Worm (Caenorhabditis elegans) whole organism, late embryonic: ENCODE data around the gene C07A9.10.

Experiments
- F13H6.1 ChIP-seq: sonication (generic microtip); optimal IDR thresholded peaks from 2 replicates; lab custom pipeline; 2016; ENCODE audit warnings: missing genetic modification characterization, missing compliant biosample characterization
- T23F11.4 ChIP-seq: fragments of 200-800 bp; sonication (Bioruptor generic); optimal IDR thresholded peaks from 2 replicates; lab custom pipeline; 2018; ENCODE audit warnings: mild to moderate bottlenecking, missing genetic modification characterization, missing compliant biosample characterization
- Y22D7AL.16 ChIP-seq: sonication (generic microtip); optimal IDR thresholded peaks from 2 replicates; lab custom pipeline; 2016; ENCODE audit warnings: missing genetic modification characterization, missing compliant biosample characterization
- ahr-1 ChIP-seq: sonication (generic microtip); optimal IDR thresholded peaks from 2 replicates; lab custom pipeline; 2016; ENCODE audit warnings: missing genetic modification characterization, missing compliant biosample characterization
- ceh-14 ChIP-seq: sonication (generic microtip); optimal IDR thresholded peaks from 2 replicates; lab custom pipeline; 2016; ENCODE audit warnings: missing genotype, missing genetic modification characterization, missing compliant biosample characterization
- ceh-18 ChIP-seq: sonication (generic microtip); optimal IDR thresholded peaks from 2 replicates; lab custom pipeline; 2016; ENCODE audit warnings: missing genetic modification characterization, missing compliant biosample characterization
- ceh-19 ChIP-seq: fragments of 200-800 bp; sonication (Bioruptor generic); optimal IDR thresholded peaks from 2 replicates; lab custom pipeline; 2018; ENCODE audit warnings: mild to moderate bottlenecking, missing genetic modification characterization, missing compliant biosample characterization
- ceh-2 ChIP-seq: sonication (generic microtip); optimal IDR thresholded peaks from 2 replicates; lab custom pipeline; 2016; ENCODE audit warnings: missing genotype, missing genetic modification characterization, missing compliant biosample characterization
- ceh-22 ChIP-seq: sonication (generic microtip); optimal IDR thresholded peaks from 2 replicates; lab custom pipeline; 2017; ENCODE audit warnings: missing biosample characterization, missing genetic modification characterization
- ceh-31 ChIP-seq: sonication (generic microtip); optimal IDR thresholded peaks from 2 replicates; lab custom pipeline; 2016; ENCODE audit warnings: missing genetic modification characterization, missing compliant biosample characterization
- ceh-48 ChIP-seq: sonication (generic microtip); optimal IDR thresholded peaks from 2 replicates; lab custom pipeline; 2016; ENCODE audit warnings: missing genetic modification characterization, inconsistent platforms, missing compliant biosample characterization
- ceh-9 ChIP-seq: sonication (generic microtip); optimal IDR thresholded peaks from 2 replicates; lab custom pipeline; 2016; ENCODE audit warnings: mild to moderate bottlenecking, missing genetic modification characterization, inconsistent platforms, missing compliant biosample characterization
- che-1 ChIP-seq: sonication (generic microtip); optimal IDR thresholded peaks from 2 replicates; lab custom pipeline; 2016; ENCODE audit warnings: mild to moderate bottlenecking, missing genetic modification characterization, missing compliant biosample characterization
- dmd-4 ChIP-seq: sonication (generic microtip); optimal IDR thresholded peaks from 2 replicates; lab custom pipeline; 2016; ENCODE audit warnings: borderline replicate concordance, missing genetic modification characterization, missing compliant biosample characterization
- dve-1 ChIP-seq: sonication (generic microtip); optimal IDR thresholded peaks from 2 replicates; lab custom pipeline; 2017; ENCODE audit warnings: antibody characterized with exemption, mild to moderate bottlenecking, missing genetic modification characterization, missing compliant biosample characterization
- hlh-13 ChIP-seq: fragments of 200-800 bp; sonication (Bioruptor generic); optimal IDR thresholded peaks from 2 replicates; lab custom pipeline; 2018; ENCODE audit warnings: mild to moderate bottlenecking, missing genetic modification characterization, missing compliant biosample characterization
- hlh-6 ChIP-seq: sonication (generic microtip); optimal IDR thresholded peaks from 2 replicates; lab custom pipeline; 2016; ENCODE audit warnings: missing genotype, missing genetic modification characterization, missing compliant biosample characterization
- lim-6 ChIP-seq: sonication (generic microtip); optimal IDR thresholded peaks from 2 replicates; lab custom pipeline; 2016; ENCODE audit warnings: missing genetic modification characterization, missing compliant biosample characterization
- lin-11 ChIP-seq: fragments of 200-800 bp; sonication (Bioruptor generic); optimal IDR thresholded peaks from 2 replicates; lab custom pipeline; 2018; ENCODE audit warnings: mild to moderate bottlenecking, missing genetic modification characterization, missing compliant biosample characterization
- madf-2 ChIP-seq: sonication (generic microtip); optimal IDR thresholded peaks from 2 replicates; lab custom pipeline; 2017; ENCODE audit warnings: missing genetic modification characterization, missing compliant biosample characterization
- nhr-11 ChIP-seq: fragments of 150-350 bp; optimal IDR thresholded peaks from 2 replicates; lab custom pipeline; 2014; ENCODE audit warnings: missing biosample characterization, missing genetic modification characterization
- odd-2 ChIP-seq: sonication (generic microtip); optimal IDR thresholded peaks from 2 replicates; lab custom pipeline; 2017; ENCODE audit warnings: antibody characterized with exemption, mild to moderate bottlenecking, missing genetic modification characterization, missing compliant biosample characterization
- pax-1 ChIP-seq: fragments of 150-350 bp; optimal IDR thresholded peaks from 2 replicates; lab custom pipeline; 2014; ENCODE audit warnings: missing biosample characterization, missing genetic modification characterization
- ref-2 ChIP-seq: sonication (generic microtip); optimal IDR thresholded peaks from 2 replicates; lab custom pipeline; 2016; ENCODE audit warnings: missing genetic modification characterization, missing compliant biosample characterization
- sdc-2 ChIP-seq: sonication (generic microtip); optimal IDR thresholded peaks from 2 replicates; lab custom pipeline; 2016; ENCODE audit warnings: missing genotype, missing genetic modification characterization, missing compliant biosample characterization
- sox-2 ChIP-seq: fragments of 200-800 bp; sonication (Bioruptor generic); IDR thresholded peaks from 2 replicates; pipeline ENCODE4 v1.3.6; 2022; ENCODE audit warnings: missing genetic modification reagents, missing genetic modification characterization, missing compliant biosample characterization
- syd-9 ChIP-seq: sonication (generic microtip); optimal IDR thresholded peaks from 2 replicates; lab custom pipeline; 2016; ENCODE audit warnings: mild to moderate bottlenecking, missing genetic modification characterization, moderate library complexity, missing compliant biosample characterization
- tbx-2 ChIP-seq: sonication (generic microtip); optimal IDR thresholded peaks from 2 replicates; lab custom pipeline; 2016; ENCODE audit warnings: missing genetic modification characterization, missing compliant biosample characterization
- tbx-7 ChIP-seq: sonication (generic microtip); optimal IDR thresholded peaks from 2 replicates; lab custom pipeline; 2016; ENCODE audit warnings: missing genotype, missing genetic modification characterization, missing compliant biosample characterization
- unc-42 ChIP-seq: sonication (generic microtip); optimal IDR thresholded peaks from 2 replicates; lab custom pipeline; 2016; ENCODE audit warnings: missing genotype, missing genetic modification characterization, missing compliant biosample characterization
- unc-55 ChIP-seq: sonication (generic microtip); optimal IDR thresholded peaks from 2 replicates; lab custom pipeline; 2017; ENCODE audit warnings: missing biosample characterization, missing genetic modification reagents, missing genetic modification characterization
- zip-5 ChIP-seq: sonication (generic microtip); optimal IDR thresholded peaks from 2 replicates; lab custom pipeline; 2016; ENCODE audit warnings: missing genetic modification characterization, missing compliant biosample characterization
- ztf-16 ChIP-seq: sonication (generic microtip); optimal IDR thresholded peaks from 2 replicates; lab custom pipeline; 2017; ENCODE audit warnings: missing genetic modification characterization, missing compliant biosample characterization

C07A9.10 gene

DNA sequence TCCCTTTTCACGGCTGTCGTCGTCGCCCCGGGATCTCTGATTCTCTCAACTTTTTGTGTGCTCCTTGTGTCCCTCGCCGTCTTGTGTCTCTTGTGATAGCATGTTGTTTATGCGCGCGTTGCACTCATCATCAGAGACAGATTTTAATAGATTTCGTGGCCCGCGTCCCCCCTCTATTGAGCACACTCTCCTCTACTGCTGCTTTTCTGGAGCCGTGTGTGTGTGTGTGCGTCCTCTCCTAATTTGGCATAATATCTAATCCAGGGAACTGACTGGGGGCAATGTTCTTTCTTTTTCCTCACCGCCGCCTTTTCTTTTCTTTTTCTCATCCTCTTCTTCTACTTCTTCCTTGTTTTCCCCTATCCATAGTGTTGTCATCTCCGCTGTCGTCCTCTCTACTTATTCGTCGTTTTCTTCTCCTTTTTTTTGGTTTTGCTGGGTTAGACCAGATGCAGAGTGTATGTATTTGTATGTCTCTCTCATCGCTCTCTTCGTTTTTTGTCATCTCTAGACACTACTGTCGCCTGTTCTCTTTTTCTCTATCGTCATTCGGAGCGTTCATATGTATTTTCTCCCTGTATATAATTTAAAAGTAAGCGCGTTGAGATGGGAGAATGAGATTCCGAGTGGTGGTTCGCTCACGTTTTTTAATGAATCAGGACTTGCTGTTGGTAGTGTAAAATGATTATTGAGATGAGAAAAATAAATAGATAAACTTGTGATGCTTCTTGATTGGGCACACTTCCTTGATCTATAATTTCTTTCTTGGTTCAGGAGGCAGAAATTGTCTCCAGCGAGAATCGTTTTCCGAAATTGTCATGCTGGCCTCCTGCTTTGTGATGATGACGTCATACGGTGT is 18.1 kb upstream of the C07A9.10 start (continued):
- TF ChIP-seq dve-1 (tag; lab: Kevin White, UChicago): no peak
- TF ChIP-seq tbx-2 (tag; lab: Kevin White, UChicago): peak; percentile 65
- TF ChIP-seq ceh-19 (GFP tag; lab: Kevin White, UChicago): peak; percentile 34
- peak; percentile 55 for TF ChIP-seq syd-9 (tag; lab: Kevin White, UChicago)
- TF ChIP-seq ceh-14 (tag; lab: Kevin White, UChicago): peak; percentile 73
- peak; percentile 10 for TF ChIP-seq ref-2 (tag; lab: Kevin White, UChicago)

DNA sequence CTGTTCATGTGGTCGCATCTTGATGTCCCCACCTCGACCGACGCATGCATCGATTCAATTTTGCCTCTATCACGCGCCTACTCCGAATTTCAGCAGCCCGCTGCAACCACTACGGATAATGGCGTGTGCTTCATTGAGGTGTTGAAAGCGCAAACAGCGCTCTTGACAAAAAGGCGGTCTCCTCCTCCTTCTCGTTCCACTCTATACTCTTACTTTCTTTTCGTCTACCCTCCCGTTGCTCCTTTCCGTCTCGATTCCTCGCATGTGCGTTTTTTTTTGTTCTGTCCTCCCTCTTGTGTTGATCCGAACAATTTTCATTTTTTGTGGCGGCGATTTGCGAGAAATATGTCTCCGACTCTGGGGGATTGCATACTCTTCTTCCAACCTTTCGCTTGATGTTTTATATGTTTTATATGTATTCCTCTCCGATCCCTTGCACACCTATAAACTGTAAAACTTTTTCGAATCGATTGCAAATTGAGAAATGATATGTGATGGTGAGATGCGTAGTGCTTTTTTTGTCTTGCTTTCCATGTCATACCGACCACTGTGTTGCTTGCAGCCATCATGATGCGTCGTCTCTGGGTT is 16.9 kb upstream of the C07A9.10 start:
- TF ChIP-seq ceh-14 (tag; lab: Kevin White, UChicago) (peak; percentile 12), dmd-4 (tag; lab: Kevin White, UChicago) (no peak), sdc-2 (tag; lab: Kevin White, UChicago) (no peak), hlh-13 (GFP tag; lab: Kevin White, UChicago) (no peak), tbx-2 (tag; lab: Kevin White, UChicago) (peak; percentile 40)

DNA sequence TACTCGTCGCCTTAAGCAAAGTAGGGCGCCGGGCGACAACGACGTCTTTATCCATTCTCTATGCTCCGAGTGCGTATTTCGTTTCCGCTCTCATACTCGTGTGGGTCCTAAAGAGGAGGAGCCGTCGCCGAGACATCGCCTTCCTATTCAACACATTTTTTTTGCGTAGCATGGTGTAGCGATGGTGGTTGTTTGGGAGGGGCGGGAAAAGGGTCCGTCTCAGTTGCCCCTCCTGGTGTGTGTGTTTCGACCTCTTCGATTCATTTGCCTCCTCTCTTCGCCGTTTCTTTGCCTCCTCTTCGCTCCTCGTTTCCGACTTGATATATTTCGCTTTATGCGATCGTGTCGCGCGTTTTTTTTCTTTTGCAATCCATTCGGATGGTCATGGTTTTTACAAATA is 15.9 kb upstream of the C07A9.10 start:
- no peak for TF ChIP-seq ceh-48 (tag; lab: Kevin White, UChicago)
- TF ChIP-seq sdc-2 (tag; lab: Kevin White, UChicago): no peak
- no peak for TF ChIP-seq ceh-14 (tag; lab: Kevin White, UChicago)
- no peak for TF ChIP-seq odd-2 (tag; lab: Kevin White, UChicago)
- no peak for TF ChIP-seq T23F11.4 (GFP tag; lab: Kevin White, UChicago)
- no peak for TF ChIP-seq zip-5

DNA sequence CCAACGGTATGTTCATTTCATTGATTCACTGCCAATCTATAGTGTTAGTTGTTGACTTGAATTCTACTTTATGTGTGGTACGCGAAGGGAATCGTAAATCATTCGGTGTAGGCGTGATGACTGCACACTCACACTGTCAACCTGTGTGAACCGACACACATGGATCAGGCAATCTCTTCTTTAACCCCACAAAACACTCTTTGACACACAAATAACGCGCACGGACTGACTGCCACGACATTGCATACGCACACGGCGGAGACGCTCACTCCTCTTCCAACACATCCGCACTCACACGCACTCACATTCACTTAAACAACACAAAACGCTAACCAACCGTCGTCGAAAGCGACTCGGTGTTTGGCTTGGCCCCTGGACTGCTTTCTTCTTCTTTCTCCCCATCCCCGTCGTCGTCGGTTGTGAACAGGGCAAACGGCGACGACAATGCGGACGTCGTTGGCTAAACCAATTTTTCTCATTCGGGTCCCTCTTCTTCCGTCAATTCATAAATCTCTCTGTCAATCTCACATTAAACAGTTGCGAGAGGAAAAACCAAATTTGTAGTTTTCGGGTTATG is 14.3 kb upstream of the C07A9.10 start:
- peak; percentile 29 for TF ChIP-seq sdc-2 (tag; lab: Kevin White, UChicago)
- TF ChIP-seq sox-2 (GFP tag; lab: Robert Waterston, UW): no peak
- no peak for TF ChIP-seq che-1
- peak; percentile 40 for TF ChIP-seq unc-42 (tag; lab: Kevin White, UChicago)
- TF ChIP-seq hlh-6 (tag; lab: Kevin White, UChicago): peak; percentile 50
- TF ChIP-seq dmd-4 (tag; lab: Kevin White, UChicago): no peak
- TF ChIP-seq ceh-48 (tag; lab: Kevin White, UChicago): no peak
- peak; percentile 2 for TF ChIP-seq ceh-31 (tag; lab: Kevin White, UChicago)
- peak; percentile 80 for TF ChIP-seq unc-55 (GFP tag; lab: Kevin White, UChicago)
- TF ChIP-seq lim-6 (tag; lab: Kevin White, UChicago): no peak
- TF ChIP-seq nhr-11 (tag; lab: Kevin White, UChicago): no peak

DNA sequence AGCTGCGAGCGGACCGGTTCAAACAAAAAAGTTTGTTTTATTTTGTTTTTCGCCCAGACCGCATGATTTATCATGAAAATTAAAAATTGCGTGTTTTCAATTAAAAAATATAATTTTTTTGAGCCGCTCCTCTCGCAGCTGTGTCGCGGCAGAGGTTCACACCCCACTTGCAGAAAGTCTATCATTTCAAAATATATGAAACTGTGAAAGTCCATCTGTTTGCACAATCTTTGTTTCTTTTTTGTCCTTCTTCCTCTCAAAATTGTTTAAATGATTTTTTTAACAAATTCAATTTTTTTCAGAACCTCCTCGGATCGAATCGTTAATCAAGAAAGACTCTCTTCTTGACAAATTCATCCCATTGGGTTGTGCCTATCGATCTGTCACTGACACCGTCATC is 13.7 kb upstream of the C07A9.10 start, which contains the start of gene tlk-1:
tlk-1 (plus strand) TSS at position 301 of the 400 bp plus-strand sequence.
- TF ChIP-seq pax-1 (tag; lab: Kevin White, UChicago): no peak
- no peak for TF ChIP-seq ceh-9 (tag; lab: Kevin White, UChicago)
- TF ChIP-seq ceh-22: no peak
- TF ChIP-seq ahr-1 (tag; lab: Kevin White, UChicago): no peak
- TF ChIP-seq ceh-14 (tag; lab: Kevin White, UChicago): no peak
- no peak for TF ChIP-seq ztf-16
- TF ChIP-seq odd-2 (tag; lab: Kevin White, UChicago): no peak
- TF ChIP-seq ceh-18 (tag; lab: Kevin White, UChicago): no peak
- TF ChIP-seq ceh-2 (tag; lab: Kevin White, UChicago): no peak
- no peak for TF ChIP-seq lin-11 (tag; lab: Kevin White, UChicago)
- TF ChIP-seq Y22D7AL.16 (tag; lab: Kevin White, UChicago): no peak
- TF ChIP-seq F13H6.1 (tag; lab: Kevin White, UChicago): no peak
- TF ChIP-seq madf-2 (tag; lab: Kevin White, UChicago): no peak
- no peak for TF ChIP-seq tbx-7 (tag; lab: Kevin White, UChicago)
- TF ChIP-seq hlh-13 (GFP tag; lab: Kevin White, UChicago): no peak
